Worm (Caenorhabditis elegans) whole organism, L4 larva: Measurements from ENCODE around the gene dgtr-1.

Experiments
- D1046.2 ChIP-seq: fragments of 200-800 bp; sonication (Bioruptor generic); IDR thresholded peaks from 2 replicates; pipeline ENCODE4 v1.3.6; 2022; ENCODE audit warnings: missing genetic modification characterization, missing compliant biosample characterization
- F10B5.3 ChIP-seq: sonication (generic microtip); optimal IDR thresholded peaks from 2 replicates; lab custom pipeline; 2016; ENCODE audit warnings: mild to moderate bottlenecking, missing genetic modification characterization, missing compliant biosample characterization
- F26F4.8 ChIP-seq: fragments of 200-800 bp; sonication (Bioruptor generic); conservative IDR thresholded peaks from 2 replicates; pipeline ENCODE4 v1.3.6; 2022; ENCODE audit warnings: missing genetic modification characterization, missing compliant biosample characterization
- F37D6.2 ChIP-seq: sonication (generic microtip); optimal IDR thresholded peaks from 2 replicates; lab custom pipeline; 2016; ENCODE audit warnings: mild to moderate bottlenecking, missing genetic modification characterization, missing compliant biosample characterization
- F44E2.7 ChIP-seq: fragments of 200-800 bp; sonication (Bioruptor generic); IDR thresholded peaks from 2 replicates; pipeline ENCODE4 v2.1.2; 2022; ENCODE audit warnings: missing genetic modification characterization, missing compliant biosample characterization
- R02D3.7 ChIP-seq: fragments of 150-350 bp; sonication (generic microtip); optimal IDR thresholded peaks from 3 replicates; lab custom pipeline; 2014; ENCODE audit warnings: missing biosample characterization, missing genetic modification characterization
- T20F7.1 ChIP-seq: fragments of 200-800 bp; sonication (Bioruptor generic); optimal IDR thresholded peaks from 2 replicates; lab custom pipeline; 2018; ENCODE audit warnings: mild to moderate bottlenecking, missing genetic modification characterization, missing compliant biosample characterization
- T26A8.4 ChIP-seq: fragments of 200-800 bp; sonication (Bioruptor generic); IDR thresholded peaks from 2 replicates; pipeline ENCODE4 v1.3.6; 2022; ENCODE audit warnings: missing genetic modification characterization, missing compliant biosample characterization
- Y48G9A.11 ChIP-seq: fragments of 200-800 bp; sonication (Bioruptor generic); IDR thresholded peaks from 2 replicates; pipeline ENCODE4 v1.3.6; 2022; ENCODE audit warnings: missing genetic modification reagents, missing genetic modification characterization, missing compliant biosample characterization
- Y75B8A.6 ChIP-seq: fragments of 200-800 bp; sonication (Bioruptor generic); IDR thresholded peaks from 2 replicates; pipeline ENCODE4 v1.3.6; 2022; ENCODE audit warnings: missing genetic modification reagents, missing genetic modification characterization, missing compliant biosample characterization
- ZK546.5 ChIP-seq, 2 experiments: sonication (generic microtip); optimal IDR thresholded peaks; 2 replicates each; lab custom pipeline; 2017; ENCODE audit warnings: missing biosample characterization in 2 of 2, missing genetic modification characterization in 2 of 2
- aha-1 ChIP-seq: fragments of 150-350 bp; peaks from one replicate; lab custom pipeline; 2014; ENCODE audit warnings: missing biosample characterization, missing genetic modification characterization
- aly-2 ChIP-seq: sonication (generic microtip); optimal IDR thresholded peaks from 2 replicates; lab custom pipeline; 2018; ENCODE audit warnings: missing biosample characterization, missing genetic modification characterization
- attf-4 ChIP-seq: sonication (generic microtip); optimal IDR thresholded peaks from 3 replicates; lab custom pipeline; 2017; ENCODE audit warnings: missing biosample characterization, missing genetic modification characterization
- ceh-32 ChIP-seq: sonication (generic microtip); optimal IDR thresholded peaks from 2 replicates; lab custom pipeline; 2016; ENCODE audit warnings: mild to moderate bottlenecking, missing genetic modification characterization, missing compliant biosample characterization; ENCODE audit not compliant: poor library complexity
- ceh-44 ChIP-seq: fragments of 200-800 bp; sonication (Bioruptor generic); IDR thresholded peaks from 2 replicates; pipeline ENCODE4 v1.3.6; 2022; ENCODE audit warnings: missing genetic modification reagents, missing genetic modification characterization, missing compliant biosample characterization
- ces-1 ChIP-seq: fragments of 150-350 bp; sonication (generic microtip); optimal IDR thresholded peaks from 4 replicates; lab custom pipeline; 2014; ENCODE audit warnings: missing biosample characterization, missing genetic modification reagents, missing genetic modification characterization
- cey-2 ChIP-seq: sonication (generic microtip); optimal IDR thresholded peaks from 3 replicates; lab custom pipeline; 2017; ENCODE audit warnings: missing genetic modification characterization, mild to moderate bottlenecking, missing compliant biosample characterization, antibody characterized with exemption, borderline replicate concordance; ENCODE audit not compliant: insufficient read depth
- ctbp-1 ChIP-seq: fragments of 200-800 bp; sonication (Bioruptor generic); IDR thresholded peaks from 2 replicates; pipeline ENCODE4 v1.3.6; 2022; ENCODE audit warnings: missing genetic modification reagents, missing genetic modification characterization, missing compliant biosample characterization
- daf-12 ChIP-seq: fragments of 150-350 bp; optimal IDR thresholded peaks from 2 replicates; lab custom pipeline; 2014; ENCODE audit warnings: missing biosample characterization, missing genetic modification reagents, missing genetic modification characterization
- daf-16 ChIP-seq, 3 experiments: sonication (generic microtip); optimal IDR thresholded peaks; 2 replicates each; lab custom pipeline; 2016 to 2017; ENCODE audit warnings: missing genetic modification characterization in 3 of 3, missing genetic modification reagents in 3 of 3, mild to moderate bottlenecking in 2 of 3, missing compliant biosample characterization in 2 of 3, missing biosample characterization in 1 of 3, moderate library complexity in 1 of 3
- dmd-6 ChIP-seq: fragments of 200-800 bp; sonication (Bioruptor generic); IDR thresholded peaks from 2 replicates; pipeline ENCODE4 v1.3.6; 2022; ENCODE audit warnings: missing genetic modification reagents, missing genetic modification characterization, missing compliant biosample characterization
- dpl-1 ChIP-seq: fragments of 150-350 bp; optimal IDR thresholded peaks from 2 replicates; lab custom pipeline; 2014; ENCODE audit warnings: missing biosample characterization, missing genetic modification reagents, missing genetic modification characterization
- dve-1 ChIP-seq: sonication (generic microtip); optimal IDR thresholded peaks from 2 replicates; lab custom pipeline; 2017; ENCODE audit warnings: antibody characterized with exemption, mild to moderate bottlenecking, missing genetic modification characterization, missing compliant biosample characterization; ENCODE audit not compliant: insufficient read depth
- fos-1 ChIP-seq: fragments of 150-350 bp; optimal IDR thresholded peaks from 2 replicates; lab custom pipeline; 2014; ENCODE audit warnings: missing biosample characterization, missing genetic modification characterization
- hlh-11 ChIP-seq: fragments of 200-800 bp; sonication (Bioruptor generic); optimal IDR thresholded peaks from 2 replicates; lab custom pipeline; 2018; ENCODE audit warnings: mild to moderate bottlenecking, missing genetic modification characterization, missing compliant biosample characterization
- hlh-30 ChIP-seq: sonication (generic microtip); optimal IDR thresholded peaks from 2 replicates; lab custom pipeline; 2017; ENCODE audit warnings: antibody characterized with exemption, mild to moderate bottlenecking, missing genetic modification characterization, missing compliant biosample characterization; ENCODE audit not compliant: insufficient read depth
- lin-13 ChIP-seq: fragments of 150-350 bp; optimal IDR thresholded peaks from 2 replicates; lab custom pipeline; 2014; ENCODE audit warnings: missing biosample characterization, missing genetic modification reagents, missing genetic modification characterization
- lin-29 ChIP-seq: fragments of 200-800 bp; sonication (Bioruptor generic); IDR thresholded peaks from 2 replicates; pipeline ENCODE4 v1.3.6; 2022; ENCODE audit warnings: missing genetic modification reagents, missing genetic modification characterization, missing compliant biosample characterization
- madf-9 ChIP-seq: fragments of 200-800 bp; sonication (Bioruptor generic); conservative IDR thresholded peaks from 2 replicates; pipeline ENCODE4 v1.3.6; 2022; ENCODE audit warnings: missing genetic modification reagents, missing genetic modification characterization, missing compliant biosample characterization
- mep-1 ChIP-seq: fragments of 150-350 bp; sonication (generic microtip); optimal IDR thresholded peaks from 3 replicates; lab custom pipeline; 2014; ENCODE audit warnings: missing biosample characterization, missing genetic modification characterization
- mes-2 ChIP-seq: sonication (generic microtip); optimal IDR thresholded peaks from 2 replicates; lab custom pipeline; 2016; ENCODE audit warnings: missing genotype, mild to moderate bottlenecking, missing genetic modification characterization, missing compliant biosample characterization; ENCODE audit not compliant: poor library complexity, severe bottlenecking
- mxl-3 ChIP-seq: fragments of 200-800 bp; sonication (Bioruptor generic); optimal IDR thresholded peaks from 2 replicates; lab custom pipeline; 2018; ENCODE audit warnings: mild to moderate bottlenecking, missing genetic modification characterization, missing compliant biosample characterization
- nhr-102 ChIP-seq: sonication (generic microtip); optimal IDR thresholded peaks from 2 replicates; lab custom pipeline; 2016; ENCODE audit warnings: mild to moderate bottlenecking, missing genetic modification characterization, moderate library complexity, missing compliant biosample characterization
- nhr-237 ChIP-seq: sonication (generic microtip); optimal IDR thresholded peaks from 2 replicates; lab custom pipeline; 2017; ENCODE audit warnings: missing biosample characterization, missing genetic modification characterization
- nhr-28 ChIP-seq: fragments of 150-350 bp; optimal IDR thresholded peaks from 2 replicates; lab custom pipeline; 2014; ENCODE audit warnings: missing biosample characterization, missing genetic modification characterization
- nhr-6 ChIP-seq: fragments of 150-350 bp; optimal IDR thresholded peaks from 2 replicates; lab custom pipeline; 2014; ENCODE audit warnings: missing biosample characterization, missing genetic modification characterization
- nhr-77 ChIP-seq: fragments of 150-350 bp; optimal IDR thresholded peaks from 2 replicates; lab custom pipeline; 2014; ENCODE audit warnings: missing biosample characterization, missing genetic modification characterization
- pha-4 ChIP-seq, 2 experiments: fragments of 150-350 bp in 1 of 2; fragments of 200-800 bp in 1 of 2; sonication (Bioruptor generic) in 1 of 2; IDR thresholded peaks in 1 of 2; optimal IDR thresholded peaks in 1 of 2; 2 replicates each; pipeline versions ENCODE4 v1.3.6 to Lab custom; 2014 to 2022; ENCODE audit warnings: missing genetic modification characterization in 2 of 2, missing genetic modification reagents in 2 of 2, missing biosample characterization in 1 of 2, missing compliant biosample characterization in 1 of 2
- php-3 ChIP-seq: fragments of 200-800 bp; sonication (Bioruptor generic); IDR thresholded peaks from 2 replicates; pipeline ENCODE4 v1.3.6; 2022; ENCODE audit warnings: missing genetic modification reagents, missing genetic modification characterization, missing compliant biosample characterization
- snpc-1.2 ChIP-seq: fragments of 200-800 bp; sonication (Bioruptor generic); IDR thresholded peaks from 2 replicates; pipeline ENCODE4 v1.3.6; 2022; ENCODE audit warnings: missing genetic modification reagents, missing genetic modification characterization, missing compliant biosample characterization
- unc-39 ChIP-seq: sonication (generic microtip); optimal IDR thresholded peaks from 2 replicates; lab custom pipeline; 2017; ENCODE audit warnings: missing biosample characterization, missing genetic modification characterization
- ztf-7 ChIP-seq: fragments of 150-350 bp; optimal IDR thresholded peaks from 2 replicates; lab custom pipeline; 2014; ENCODE audit warnings: missing biosample characterization, missing genetic modification characterization

dgtr-1 gene

DNA sequence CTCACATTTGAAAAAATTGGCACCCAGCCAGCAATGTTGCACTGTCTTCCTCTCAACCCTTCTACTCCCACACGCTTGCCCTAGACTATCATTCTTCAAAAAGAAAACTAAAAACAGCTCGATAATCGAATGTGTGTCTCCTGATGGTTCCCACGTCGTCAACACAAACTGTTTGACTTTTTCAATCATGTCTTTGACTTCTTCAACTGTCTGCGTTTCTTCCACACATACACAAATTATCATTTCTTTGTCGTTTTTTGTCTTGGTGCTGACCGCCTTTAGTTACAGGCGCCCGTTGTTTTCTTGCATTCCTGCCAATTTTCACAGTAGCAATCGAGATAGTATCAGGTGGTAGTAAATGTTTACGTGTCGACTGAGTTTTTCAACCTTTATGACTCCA lies 34.3 kb upstream of the dgtr-1 start:
- TF ChIP-seq ZK546.5 (tag; optimal IDR thresholded peaks at IDR 0.05; lab: Kevin White, UChicago) (no peak), ceh-44 (GFP tag; lab: Robert Waterston, UW) (no peak), unc-39 (tag; lab: Kevin White, UChicago) (no peak), ctbp-1 (GFP tag; lab: Robert Waterston, UW) (no peak), F44E2.7 (GFP tag; lab: Robert Waterston, UW) (no peak), Y75B8A.6 (GFP tag; lab: Robert Waterston, UW) (no peak), nhr-28 (peak; percentile 76), cey-2 (no peak), nhr-102 (tag; lab: Kevin White, UChicago) (no peak), T26A8.4 (GFP tag; lab: Robert Waterston, UW) (no peak), F26F4.8 (no peak), mep-1 (peak; percentile 7), snpc-1.2 (GFP tag; lab: Robert Waterston, UW) (no peak), lin-29 (GFP tag; lab: Robert Waterston, UW) (no peak), aly-2 (tag; lab: Kevin White, UChicago) (no peak), hlh-11 (tag; lab: Kevin White, UChicago) (peak; percentile 51), nhr-77 (tag; lab: Kevin White, UChicago) (peak; percentile 16), fos-1 (tag; lab: Kevin White, UChicago) (no peak), D1046.2 (GFP tag; lab: Robert Waterston, UW) (no peak), F37D6.2 (no peak), madf-9 (GFP tag; lab: Robert Waterston, UW) (no peak), ztf-7 (no peak), lin-13 (GFP tag; lab: Kevin White, UChicago) (no peak), Y48G9A.11 (GFP tag; lab: Robert Waterston, UW) (no peak), T20F7.1 (GFP tag; lab: Kevin White, UChicago) (no peak), mxl-3 (GFP tag; lab: Kevin White, UChicago) (no peak), F10B5.3 (tag; lab: Kevin White, UChicago) (no peak), ceh-32 (tag; lab: Kevin White, UChicago) (no peak), aha-1 (tag; lab: Kevin White, UChicago) (peak; percentile 18), dve-1 (tag; lab: Kevin White, UChicago) (peak; percentile 27), attf-4 (tag; lab: Kevin White, UChicago) (no peak), mes-2 (tag; lab: Kevin White, UChicago) (no peak), ces-1 (no peak), daf-12 (tag; lab: Kevin White, UChicago) (no peak), pha-4 (GFP tag; IDR thresholded peaks at IDR 0.05; lab: Robert Waterston, UW) (no peak), pha-4 (tag; optimal IDR thresholded peaks at IDR 0.05; lab: Kevin White, UChicago) (no peak), R02D3.7 (tag; lab: Kevin White, UChicago) (no peak), nhr-237 (tag; lab: Kevin White, UChicago) (no peak), php-3 (GFP tag; lab: Robert Waterston, UW) (0 out of 2 replicates have a peak, but pooled peaks have one; percentile 31), nhr-6 (tag; lab: Kevin White, UChicago) (no peak), hlh-30 (tag; lab: Kevin White, UChicago) (peak; percentile 73), dmd-6 (GFP tag; lab: Robert Waterston, UW) (peak; percentile 32; the same call in 1 of the 2 replicates), daf-16 (GFP tag; optimal IDR thresholded peaks at IDR 0.05; lab: Kevin White, UChicago) (no peak), daf-16 (tag; optimal IDR thresholded peaks at IDR 0.05; lab: Kevin White, UChicago) (peak; percentile 78), dpl-1 (GFP tag; lab: Kevin White, UChicago) (peak; percentile 32)
